Fruit fly (Drosophila melanogaster) whole organism, prepupa: Measurements from ENCODE around the gene Fbp2.

Source experiments
- CG34406 ChIP-seq: fragments of 200-800 bp; sonication (Bioruptor generic); optimal IDR thresholded peaks from 3 replicates; lab custom pipeline; 2016; ENCODE audit warnings: missing biosample characterization, missing genetic modification characterization
- CG6163 ChIP-seq: fragments of 200-800 bp; sonication (Bioruptor generic); IDR thresholded peaks from 3 replicates; pipeline ENCODE4 v1.3.6; 2022; ENCODE audit warnings: missing biosample characterization, missing genetic modification characterization
- CG8632 ChIP-seq: fragments of 200-800 bp; sonication (Bioruptor generic); optimal IDR thresholded peaks from 3 replicates; lab custom pipeline; 2016; ENCODE audit warnings: missing biosample characterization, missing genetic modification characterization
- Ets21C ChIP-seq: fragments of 200-800 bp; sonication (Bioruptor generic); optimal IDR thresholded peaks from 3 replicates; lab custom pipeline; 2016; ENCODE audit warnings: missing biosample characterization, missing genetic modification characterization
- acj6 ChIP-seq: fragments of 200-800 bp; sonication (Bioruptor generic); optimal IDR thresholded peaks from 3 replicates; lab custom pipeline; 2016; ENCODE audit warnings: missing biosample characterization, missing genetic modification characterization
- fd59A ChIP-seq: fragments of 200-800 bp; sonication (Bioruptor generic); optimal IDR thresholded peaks from 2 replicates; lab custom pipeline; 2017; ENCODE audit warnings: missing biosample characterization, mild to moderate bottlenecking, missing genetic modification characterization, missing genetic modification reagents
- fd85E ChIP-seq: fragments of 200-800 bp; sonication (Bioruptor generic); optimal IDR thresholded peaks from 3 replicates; lab custom pipeline; 2016; ENCODE audit warnings: missing biosample characterization, missing genetic modification characterization
- net ChIP-seq: fragments of 200-800 bp; sonication (Bioruptor generic); optimal IDR thresholded peaks from 3 replicates; lab custom pipeline; 2016; ENCODE audit warnings: missing biosample characterization, missing genetic modification characterization

- TF ChIP-seq CG34406 (GFP tag; lab: Kevin White, UChicago): peak; percentile 88
- peak; percentile 86 for TF ChIP-seq fd85E (GFP tag; lab: Kevin White, UChicago)
- TF ChIP-seq net (GFP tag; lab: Kevin White, UChicago): peak; percentile 93
- peak; percentile 87 for TF ChIP-seq CG8632 (GFP tag; lab: Kevin White, UChicago)
- TF ChIP-seq acj6 (GFP tag; lab: Kevin White, UChicago): peak; percentile 95
- peak; percentile 89 for TF ChIP-seq fd59A (GFP tag; lab: Kevin White, UChicago)
- peak; percentile 88 for TF ChIP-seq Ets21C
- peak; percentile 94 for TF ChIP-seq CG6163 (GFP tag; lab: Robert Waterston, UW)
Observed at dm6 chr2L:9388013-9388605, 38.5 kb upstream of the Fbp2 start.
